Worm (Caenorhabditis elegans): ENCODE measurements around the gene F10D7.10.

DNA sequence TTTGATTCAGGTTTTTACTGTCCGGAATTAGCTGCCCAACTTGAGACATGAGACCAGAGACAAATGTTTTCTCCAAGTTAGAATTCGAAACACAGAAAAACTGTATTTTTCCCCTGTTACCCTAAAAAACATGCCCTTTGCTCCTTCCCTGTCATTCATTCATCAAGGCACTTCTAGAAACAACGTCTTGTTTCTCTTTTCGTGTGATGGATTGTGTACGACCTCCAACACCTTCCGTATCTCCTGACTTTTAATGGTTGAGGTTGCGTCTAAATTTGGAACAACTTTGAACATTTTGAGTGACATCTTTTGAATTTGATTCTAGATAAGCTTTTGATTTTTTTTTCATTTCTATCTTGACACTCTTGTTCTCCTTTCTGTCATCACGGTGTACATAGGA is 43.0 kb upstream of the F10D7.10 start:
- TF ChIP-seq R02D3.7 (tag; optimal IDR thresholded peaks at IDR 0.05), result no peak
- no peak for TF ChIP-seq unc-62 (GFP tag; optimal IDR thresholded peaks at IDR 0.05)
- TF ChIP-seq egl-27 (tag; optimal IDR thresholded peaks at IDR 0.05), result no peak
- TF ChIP-seq mbf-1 (tag; optimal IDR thresholded peaks at IDR 0.05), result no peak
- TF ChIP-seq zag-1 (tag; optimal IDR thresholded peaks at IDR 0.05), result no peak
- TF ChIP-seq nhr-129 (tag; optimal IDR thresholded peaks at IDR 0.05), result no peak
- no peak for TF ChIP-seq F13H6.1 (tag; optimal IDR thresholded peaks at IDR 0.05)
